Worm (Caenorhabditis elegans) whole organism, young adult: ENCODE data around the gene fut-3.

Experiments used
- D2030.7 ChIP-seq: fragments of 200-800 bp; sonication (Bioruptor generic); IDR thresholded peaks from 2 replicates; pipeline ENCODE4 v1.3.6; 2022; ENCODE audit warnings: missing genetic modification reagents, missing genetic modification characterization, missing compliant biosample characterization
- F22D6.2 ChIP-seq: sonication (generic microtip); optimal IDR thresholded peaks from 2 replicates; lab custom pipeline; 2016; ENCODE audit warnings: mild to moderate bottlenecking, missing genetic modification characterization, missing compliant biosample characterization
- F37B4.10 ChIP-seq: fragments of 200-800 bp; sonication (Bioruptor generic); IDR thresholded peaks from 2 replicates; pipeline ENCODE4 v1.3.6; 2022; ENCODE audit warnings: missing genetic modification characterization, missing compliant biosample characterization
- F57C9.4 ChIP-seq: sonication (generic microtip); optimal IDR thresholded peaks from 2 replicates; lab custom pipeline; 2017; ENCODE audit warnings: mild to moderate bottlenecking, missing genetic modification characterization, missing compliant biosample characterization
- K11D2.4 ChIP-seq: fragments of 200-800 bp; sonication (Bioruptor generic); IDR thresholded peaks from 2 replicates; pipeline ENCODE4 v1.3.6; 2022; ENCODE audit warnings: missing genetic modification reagents, missing genetic modification characterization, missing compliant biosample characterization
- K12H6.12 ChIP-seq: fragments of 200-800 bp; sonication (Bioruptor generic); optimal IDR thresholded peaks from 2 replicates; lab custom pipeline; 2018; ENCODE audit warnings: mild to moderate bottlenecking, missing genetic modification characterization, missing compliant biosample characterization
- Y53F4B.3 ChIP-seq: fragments of 200-800 bp; sonication (Bioruptor generic); IDR thresholded peaks from 2 replicates; pipeline ENCODE4 v1.3.6; 2022; ENCODE audit warnings: missing genetic modification reagents, missing genetic modification characterization, missing compliant biosample characterization
- ZK185.1 ChIP-seq: sonication (generic microtip); optimal IDR thresholded peaks from 2 replicates; lab custom pipeline; 2016; ENCODE audit warnings: mild to moderate bottlenecking, missing genetic modification characterization, missing compliant biosample characterization; ENCODE audit not compliant: poor library complexity, severe bottlenecking
- aptf-2 ChIP-seq: fragments of 200-800 bp; sonication (Bioruptor generic); conservative IDR thresholded peaks from 2 replicates; pipeline ENCODE4 v1.3.6; 2022; ENCODE audit warnings: missing genetic modification reagents, missing genetic modification characterization, missing compliant biosample characterization
- cebp-1 ChIP-seq, 2 experiments: fragments of 200-800 bp in 1 of 2; sonication (Bioruptor generic) in 1 of 2; sonication (generic microtip) in 1 of 2; IDR thresholded peaks in 1 of 2; optimal IDR thresholded peaks in 1 of 2; 2 replicates each; pipeline versions ENCODE4 v1.3.6 to Lab custom; 2017 to 2022; ENCODE audit warnings: missing compliant biosample characterization in 2 of 2, missing genetic modification characterization in 2 of 2, mild to moderate bottlenecking in 1 of 2, missing genetic modification reagents in 1 of 2, moderate library complexity in 1 of 2
- ceh-100 ChIP-seq: fragments of 200-800 bp; sonication (Bioruptor generic); IDR thresholded peaks from 2 replicates; pipeline ENCODE4 v1.3.6; 2022; ENCODE audit warnings: missing genetic modification reagents, missing genetic modification characterization, missing compliant biosample characterization
- ceh-40 ChIP-seq: fragments of 200-800 bp; sonication (Bioruptor generic); IDR thresholded peaks from 2 replicates; pipeline ENCODE4 v1.3.6; 2022; ENCODE audit warnings: missing genetic modification characterization, missing compliant biosample characterization
- chd-7 ChIP-seq: sonication (generic microtip); optimal IDR thresholded peaks from 2 replicates; lab custom pipeline; 2016; ENCODE audit warnings: mild to moderate bottlenecking, missing genetic modification characterization, moderate library complexity, missing compliant biosample characterization
- dpl-1 ChIP-seq: fragments of 150-350 bp; optimal IDR thresholded peaks from 2 replicates; lab custom pipeline; 2014; ENCODE audit warnings: missing biosample characterization, missing genetic modification reagents, missing genetic modification characterization
- efl-1 ChIP-seq: fragments of 150-350 bp; optimal IDR thresholded peaks from 2 replicates; lab custom pipeline; 2014; ENCODE audit warnings: missing biosample characterization, missing genetic modification reagents, missing genetic modification characterization
- egl-44 ChIP-seq: fragments of 200-800 bp; sonication (Bioruptor generic); IDR thresholded peaks from 2 replicates; pipeline ENCODE4 v1.3.6; 2022; ENCODE audit warnings: missing genetic modification reagents, missing genetic modification characterization, missing compliant biosample characterization
- egrh-3 ChIP-seq: fragments of 200-800 bp; sonication (Bioruptor generic); IDR thresholded peaks from 2 replicates; pipeline ENCODE4 v1.3.6; 2022; ENCODE audit warnings: missing genetic modification reagents, missing genetic modification characterization, missing compliant biosample characterization
- ekl-4 ChIP-seq: fragments of 200-800 bp; sonication (Bioruptor generic); IDR thresholded peaks from 2 replicates; pipeline ENCODE4 v1.3.6; 2022; ENCODE audit warnings: missing genetic modification reagents, missing genetic modification characterization, missing compliant biosample characterization
- hmg-1.2 ChIP-seq: fragments of 200-800 bp; sonication (Bioruptor generic); IDR thresholded peaks from 2 replicates; pipeline ENCODE4 v1.3.6; 2022; ENCODE audit warnings: missing genetic modification reagents, missing genetic modification characterization, missing compliant biosample characterization
- lag-1 ChIP-seq: fragments of 200-800 bp; sonication (Bioruptor generic); IDR thresholded peaks from 2 replicates; pipeline ENCODE4 v1.3.6; 2022; ENCODE audit warnings: missing genetic modification reagents, missing genetic modification characterization, missing compliant biosample characterization
- let-526 ChIP-seq: fragments of 200-800 bp; sonication (Bioruptor generic); IDR thresholded peaks from 2 replicates; pipeline ENCODE4 v1.3.6; 2022; ENCODE audit warnings: missing genetic modification reagents, missing genetic modification characterization, missing compliant biosample characterization
- let-607 ChIP-seq, 2 experiments: fragments of 200-800 bp in 1 of 2; sonication (Bioruptor generic) in 1 of 2; sonication (generic microtip) in 1 of 2; optimal IDR thresholded peaks; 2 replicates each; lab custom pipeline; 2016 to 2018; ENCODE audit warnings: mild to moderate bottlenecking in 2 of 2, missing compliant biosample characterization in 2 of 2, missing genetic modification characterization in 2 of 2, moderate library complexity in 2 of 2, missing genotype in 1 of 2
- lin-35 ChIP-seq, 3 experiments: fragments of 150-350 bp in 2 of 3; sonication (generic microtip) in 1 of 3; optimal IDR thresholded peaks; 2 replicates each; lab custom pipeline; 2014 to 2018; ENCODE audit warnings: missing biosample characterization in 3 of 3, missing genetic modification characterization in 3 of 3, missing genetic modification reagents in 3 of 3
- lir-1 ChIP-seq: fragments of 200-800 bp; sonication (Bioruptor generic); conservative IDR thresholded peaks from 2 replicates; pipeline ENCODE4 v1.3.6; 2022; ENCODE audit warnings: missing genetic modification reagents, missing genetic modification characterization, missing compliant biosample characterization
- lsl-1 ChIP-seq: fragments of 200-800 bp; sonication (Bioruptor generic); optimal IDR thresholded peaks from 2 replicates; lab custom pipeline; 2018; ENCODE audit warnings: mild to moderate bottlenecking, missing genetic modification characterization, moderate library complexity, missing compliant biosample characterization
- madf-6 ChIP-seq: fragments of 200-800 bp; sonication (Bioruptor generic); IDR thresholded peaks from 2 replicates; pipeline ENCODE4 v1.3.6; 2022; ENCODE audit warnings: missing genetic modification reagents, missing genetic modification characterization, missing compliant biosample characterization
- mcd-1 ChIP-seq: fragments of 200-800 bp; sonication (Bioruptor generic); IDR thresholded peaks from 2 replicates; pipeline ENCODE4 v1.3.6; 2022; ENCODE audit warnings: missing genetic modification reagents, missing genetic modification characterization, missing compliant biosample characterization
- mes-4 ChIP-seq: sonication (generic microtip); optimal IDR thresholded peaks from 2 replicates; lab custom pipeline; 2016; ENCODE audit warnings: missing genotype, missing genetic modification characterization, missing compliant biosample characterization
- nfya-1 ChIP-seq: sonication (generic microtip); optimal IDR thresholded peaks from 2 replicates; lab custom pipeline; 2017; ENCODE audit warnings: antibody characterized with exemption, missing compliant biosample characterization, missing genetic modification characterization, borderline replicate concordance; ENCODE audit not compliant: insufficient read depth
- nfyb-1 ChIP-seq: fragments of 200-800 bp; sonication (Bioruptor generic); IDR thresholded peaks from 2 replicates; pipeline ENCODE4 v1.3.6; 2022; ENCODE audit warnings: missing genetic modification reagents, missing genetic modification characterization, missing compliant biosample characterization
- nhr-179 ChIP-seq: sonication (generic microtip); optimal IDR thresholded peaks from 2 replicates; lab custom pipeline; 2016; ENCODE audit warnings: mild to moderate bottlenecking, missing genetic modification characterization, missing compliant biosample characterization
- nhr-80 ChIP-seq: sonication (generic microtip); optimal IDR thresholded peaks from 2 replicates; lab custom pipeline; 2016; ENCODE audit warnings: missing genetic modification characterization, missing compliant biosample characterization
- repo-1 ChIP-seq: sonication (generic microtip); optimal IDR thresholded peaks from 2 replicates; lab custom pipeline; 2017; ENCODE audit warnings: mild to moderate bottlenecking, missing genetic modification characterization, missing compliant biosample characterization
- rpc-1 ChIP-seq, 2 experiments: fragments of 150-350 bp in 1 of 2; sonication (generic microtip) in 1 of 2; optimal IDR thresholded peaks; 2 replicates each; lab custom pipeline; 2014 to 2018; ENCODE audit warnings: missing biosample characterization in 1 of 2, missing genetic modification characterization in 1 of 2, missing genetic modification reagents in 1 of 2, missing genotype in 1 of 2
- snpc-1.3 ChIP-seq: sonication (generic microtip); optimal IDR thresholded peaks from 2 replicates; lab custom pipeline; 2017; ENCODE audit warnings: missing genetic modification characterization, mild to moderate bottlenecking, missing compliant biosample characterization, antibody characterized with exemption, moderate library complexity, missing genotype, missing genetic modification reagents; ENCODE audit not compliant: insufficient read depth
- snpc-4 ChIP-seq, 5 experiments: fragments of 150-350 bp in 1 of 5; sonication (generic microtip) in 4 of 5; optimal IDR thresholded peaks; 2 replicates each; lab custom pipeline; 2014 to 2018; ENCODE audit warnings: missing genetic modification characterization in 5 of 5, missing biosample characterization in 3 of 5, antibody characterized with exemption in 2 of 5, mild to moderate bottlenecking in 2 of 5, missing compliant biosample characterization in 2 of 5, missing genotype in 2 of 5, moderate library complexity in 2 of 5, missing genetic modification reagents in 1 of 5
- tbp1 ChIP-seq: fragments of 200-800 bp; sonication (Bioruptor generic); optimal IDR thresholded peaks from 2 replicates; lab custom pipeline; 2018; ENCODE audit warnings: mild to moderate bottlenecking, missing genetic modification characterization, missing compliant biosample characterization
- tlf-1 ChIP-seq: fragments of 200-800 bp; sonication (Bioruptor generic); optimal IDR thresholded peaks from 2 replicates; lab custom pipeline; 2018; ENCODE audit warnings: mild to moderate bottlenecking, missing genetic modification characterization, missing compliant biosample characterization
- unc-130 ChIP-seq: sonication (generic microtip); optimal IDR thresholded peaks from 2 replicates; lab custom pipeline; 2016; ENCODE audit warnings: missing genetic modification reagents, missing genetic modification characterization, missing compliant biosample characterization
- unc-62 ChIP-seq: fragments of 150-350 bp; optimal IDR thresholded peaks from 2 replicates; lab custom pipeline; 2014; ENCODE audit warnings: missing biosample characterization, missing genetic modification reagents, missing genetic modification characterization
- xnd-1 ChIP-seq: sonication (generic microtip); optimal IDR thresholded peaks from 2 replicates; lab custom pipeline; 2016; ENCODE audit warnings: missing genotype, missing genetic modification reagents, missing genetic modification characterization, missing compliant biosample characterization
- zfh-2 ChIP-seq: fragments of 200-800 bp; sonication (Bioruptor generic); conservative IDR thresholded peaks from 2 replicates; pipeline ENCODE4 v1.3.6; 2022; ENCODE audit warnings: missing genetic modification reagents, missing genetic modification characterization, missing compliant biosample characterization
- ztf-25 ChIP-seq: fragments of 200-800 bp; sonication (Bioruptor generic); IDR thresholded peaks from 2 replicates; pipeline ENCODE4 v1.3.6; 2022; ENCODE audit warnings: missing genetic modification reagents, missing genetic modification characterization, missing compliant biosample characterization

The fut-3 gene

DNA sequence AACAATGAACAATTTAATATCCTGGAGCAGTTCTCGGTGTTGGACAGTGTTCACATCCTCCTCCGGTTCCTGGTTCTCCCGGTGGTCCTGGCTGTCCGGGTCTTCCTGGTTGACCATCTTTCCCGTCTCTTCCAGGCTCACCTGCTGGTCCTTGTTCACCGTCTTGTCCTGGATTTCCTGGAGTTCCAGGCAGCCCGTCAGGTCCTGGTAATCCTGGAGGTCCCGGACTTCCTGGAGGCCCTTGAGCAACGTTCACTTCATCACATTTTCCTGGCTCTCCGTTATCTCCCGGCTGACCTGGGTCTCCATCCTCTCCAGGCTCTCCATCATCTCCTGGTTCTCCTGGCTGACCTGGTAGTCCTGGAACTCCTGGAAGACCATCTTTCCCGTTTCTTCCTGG lies 8.1 kb downstream of the fut-3 start:
- TF ChIP-seq mes-4 (no peak), tlf-1 (GFP tag; lab: Kevin White, UChicago) (no peak), egl-44 (no peak), rpc-1 (optimal IDR thresholded peaks at IDR 0.05; lab: Kevin White, UChicago) (no peak), rpc-1 (tag; optimal IDR thresholded peaks at IDR 0.05; lab: Kevin White, UChicago) (no peak), nhr-179 (no peak), nfya-1 (tag; lab: Kevin White, UChicago) (no peak), nhr-80 (tag; lab: Kevin White, UChicago) (no peak), F22D6.2 (tag; lab: Kevin White, UChicago) (no peak), zfh-2 (GFP tag; lab: Robert Waterston, UW) (peak; percentile 85), chd-7 (tag; lab: Kevin White, UChicago) (no peak), Y53F4B.3 (GFP tag; lab: Robert Waterston, UW) (no peak), F57C9.4 (tag; lab: Kevin White, UChicago) (no peak), egrh-3 (GFP tag; lab: Robert Waterston, UW) (peak; percentile 64; the same call in 1 of the 2 replicates)

- no peak for TF ChIP-seq snpc-4 (GFP tag; optimal IDR thresholded peaks at IDR 0.05; lab: Kevin White, UChicago)
- TF ChIP-seq snpc-4 (tag; optimal IDR thresholded peaks at IDR 0.05; lab: Kevin White, UChicago), result peak; percentile 13 to 46 (median 32)
- 0 out of 2 replicates have a peak, but pooled peaks have one; percentile 35 for TF ChIP-seq let-526 (GFP tag; lab: Robert Waterston, UW)
- TF ChIP-seq ztf-25 (GFP tag; lab: Robert Waterston, UW), result 0 out of 2 replicates have a peak, but pooled peaks have one; percentile 60
- no peak for TF ChIP-seq ceh-40 (GFP tag; lab: Robert Waterston, UW)
- no peak for TF ChIP-seq K11D2.4 (GFP tag; lab: Robert Waterston, UW)
- no peak for TF ChIP-seq F37B4.10
- no peak for TF ChIP-seq repo-1 (tag; lab: Kevin White, UChicago)
- 0 out of 2 replicates have a peak, but pooled peaks have one; percentile 8 for TF ChIP-seq lir-1
- peak; percentile 38; the same call in 1 of the 2 replicates for TF ChIP-seq nfyb-1 (GFP tag; lab: Robert Waterston, UW)
- peak; percentile 82 for TF ChIP-seq D2030.7 (GFP tag; lab: Robert Waterston, UW)
- peak; percentile 82 for TF ChIP-seq hmg-1.2 (GFP tag; lab: Robert Waterston, UW)
- TF ChIP-seq ZK185.1, result peak; percentile 46
- peak; percentile 67 for TF ChIP-seq unc-130 (GFP tag; lab: Kevin White, UChicago)
- TF ChIP-seq ekl-4 (GFP tag; lab: Robert Waterston, UW), result no peak
- TF ChIP-seq nhr-80 (tag; lab: Kevin White, UChicago), result peak; percentile 4
- peak; percentile 31 for TF ChIP-seq K12H6.12 (tag; lab: Kevin White, UChicago)
- peak; percentile 85 for TF ChIP-seq mcd-1 (GFP tag; lab: Robert Waterston, UW)
- TF ChIP-seq lin-35 (GFP tag; optimal IDR thresholded peaks at IDR 0.05; lab: Kevin White, UChicago), result peak in 1 of 3 experiments; percentile 64
- TF ChIP-seq let-607 (tag; optimal IDR thresholded peaks at IDR 0.05; lab: Kevin White, UChicago), result no peak
- TF ChIP-seq aptf-2 (GFP tag; lab: Robert Waterston, UW), result peak; percentile 52; the same call in 1 of the 2 replicates
- peak; percentile 1 for TF ChIP-seq xnd-1 (tag; lab: Kevin White, UChicago)
- peak; percentile 22; the same call in 1 of the 2 replicates for TF ChIP-seq ceh-100
- no peak for TF ChIP-seq lag-1
- TF ChIP-seq unc-62 (GFP tag; lab: Kevin White, UChicago), result no peak
- peak; percentile 41; the same call in 1 of the 2 replicates for TF ChIP-seq cebp-1 (GFP tag; IDR thresholded peaks at IDR 0.05; lab: Robert Waterston, UW)
- TF ChIP-seq cebp-1 (tag; optimal IDR thresholded peaks at IDR 0.05; lab: Kevin White, UChicago), result peak; percentile 50
- no peak for TF ChIP-seq snpc-1.3
- no peak for TF ChIP-seq tlf-1 (GFP tag; lab: Kevin White, UChicago)
- peak; percentile 48 for TF ChIP-seq tbp1 (GFP tag; lab: Kevin White, UChicago)
- peak; percentile 42 for TF ChIP-seq dpl-1 (GFP tag; lab: Kevin White, UChicago)
- TF ChIP-seq lsl-1 (GFP tag; lab: Kevin White, UChicago), result peak; percentile 63
- TF ChIP-seq madf-6 (GFP tag; lab: Robert Waterston, UW), result peak; percentile 71
- TF ChIP-seq efl-1 (GFP tag; lab: Kevin White, UChicago), result peak; percentile 76
These were observed 10.2 kb downstream of the fut-3 start, which contains the start of the genes sam-4, F59E12.17 and zyg-1 for ce11 chrII:5649236-5650004. Gene sam-4, minus strand, starts transcription at chrII:5649286. Gene F59E12.17, minus strand, starts transcription at chrII:5649470. Gene zyg-1, plus strand, starts transcription at chrII:5649748.
